Fruit fly (Drosophila melanogaster) whole organism, embryonic: ENCODE data around the gene CG14282.
A peak's percentile ranks its signal among the peaks of the same experiment; 100 is the strongest.

Experiments
- B-H2 ChIP-seq: fragments of 200-800 bp; sonication (Bioruptor generic); optimal IDR thresholded peaks from 2 replicates; lab custom pipeline; 2018; ENCODE audit warnings: missing biosample characterization, mild to moderate bottlenecking, missing genetic modification characterization
- BEAF-32 ChIP-seq: fragments of 200-800 bp; sonication (Bioruptor generic); optimal IDR thresholded peaks from 3 replicates; lab custom pipeline; 2017; ENCODE audit warnings: missing biosample characterization, missing genetic modification characterization, mild to moderate bottlenecking, moderate library complexity, missing genetic modification reagents
- Bdp1 ChIP-seq: fragments of 200-800 bp; sonication (Bioruptor generic); optimal IDR thresholded peaks from 3 replicates; lab custom pipeline; 2016; ENCODE audit warnings: missing biosample characterization, missing genetic modification characterization
- BtbVII ChIP-seq: fragments of 200-800 bp; sonication (Bioruptor generic); optimal IDR thresholded peaks from 3 replicates; lab custom pipeline; 2017; ENCODE audit warnings: missing biosample characterization, mild to moderate bottlenecking, missing genetic modification characterization
- CG1024 ChIP-seq: fragments of 200-800 bp; sonication (Bioruptor generic); IDR thresholded peaks from 2 replicates; pipeline ENCODE4 v1.3.6; 2022; ENCODE audit warnings: missing biosample characterization, missing genetic modification characterization
- CG10267 ChIP-seq: fragments of 200-800 bp; sonication (Bioruptor generic); optimal IDR thresholded peaks from 2 replicates; lab custom pipeline; 2018; ENCODE audit warnings: missing biosample characterization, mild to moderate bottlenecking, missing genetic modification characterization, moderate library complexity
- CG10274 ChIP-seq: fragments of 200-800 bp; sonication (Bioruptor generic); optimal IDR thresholded peaks from 3 replicates; lab custom pipeline; 2017; ENCODE audit warnings: missing biosample characterization, mild to moderate bottlenecking, missing genetic modification characterization
- CG10431 ChIP-seq: fragments of 200-800 bp; sonication (Bioruptor generic); optimal IDR thresholded peaks from 3 replicates; lab custom pipeline; 2018; ENCODE audit warnings: missing biosample characterization, mild to moderate bottlenecking, missing genetic modification characterization
- CG13424 ChIP-seq: fragments of 200-800 bp; sonication (Bioruptor generic); optimal IDR thresholded peaks from 2 replicates; lab custom pipeline; 2019; ENCODE audit warnings: missing biosample characterization, mild to moderate bottlenecking, missing genetic modification characterization, moderate library complexity
- CG13624 ChIP-seq: fragments of 200-800 bp; sonication (Bioruptor generic); optimal IDR thresholded peaks from 2 replicates; lab custom pipeline; 2016; ENCODE audit warnings: missing biosample characterization, missing genetic modification characterization
- CG14050 ChIP-seq: fragments of 200-800 bp; sonication (Bioruptor generic); IDR thresholded peaks from 3 replicates; pipeline ENCODE4 v1.3.6; 2022; ENCODE audit warnings: missing biosample characterization, missing genetic modification characterization
- CG15011 ChIP-seq: fragments of 200-800 bp; sonication (Bioruptor generic); optimal IDR thresholded peaks from 3 replicates; lab custom pipeline; 2018; ENCODE audit warnings: missing biosample characterization, mild to moderate bottlenecking, missing genetic modification characterization
- CG17385 ChIP-seq: fragments of 200-800 bp; sonication (Bioruptor generic); optimal IDR thresholded peaks from 3 replicates; lab custom pipeline; 2018; ENCODE audit warnings: missing biosample characterization, mild to moderate bottlenecking, missing genetic modification characterization
- CG17802 ChIP-seq: fragments of 200-800 bp; sonication (Bioruptor generic); optimal IDR thresholded peaks from 2 replicates; lab custom pipeline; 2018; ENCODE audit warnings: missing biosample characterization, mild to moderate bottlenecking, missing genetic modification characterization, moderate library complexity
- CG2120 ChIP-seq: fragments of 200-800 bp; sonication (Bioruptor generic); optimal IDR thresholded peaks from 3 replicates; lab custom pipeline; 2016; ENCODE audit warnings: missing biosample characterization, missing genetic modification characterization
- CG32532 ChIP-seq: fragments of 200-800 bp; sonication (Bioruptor generic); IDR thresholded peaks from 2 replicates; pipeline ENCODE4 v1.3.6; 2022; ENCODE audit warnings: missing biosample characterization, missing genetic modification characterization
- CG3995 ChIP-seq: fragments of 200-800 bp; sonication (Bioruptor generic); optimal IDR thresholded peaks from 3 replicates; lab custom pipeline; 2016; ENCODE audit warnings: missing biosample characterization, missing genetic modification characterization
- CG6175 ChIP-seq: fragments of 200-800 bp; sonication (Bioruptor generic); IDR thresholded peaks from 3 replicates; pipeline ENCODE4 v1.3.6; 2022; ENCODE audit warnings: missing biosample characterization, missing genetic modification characterization
- CG9727 ChIP-seq: fragments of 200-800 bp; sonication (Bioruptor generic); optimal IDR thresholded peaks from 3 replicates; lab custom pipeline; 2017; ENCODE audit warnings: missing biosample characterization, mild to moderate bottlenecking, missing genetic modification characterization
- Dip2 ChIP-seq: fragments of 200-800 bp; sonication (Bioruptor generic); IDR thresholded peaks from 2 replicates; pipeline ENCODE4 v1.3.6; 2022; ENCODE audit warnings: missing biosample characterization, missing genetic modification characterization
- Doc3 ChIP-seq: fragments of 200-800 bp; sonication (Bioruptor generic); IDR thresholded peaks from 3 replicates; pipeline ENCODE4 v1.3.6; 2022; ENCODE audit warnings: missing biosample characterization, missing genetic modification characterization; ENCODE audit not compliant: partially characterized antibody
- Drgx ChIP-seq: fragments of 200-800 bp; sonication (Bioruptor generic); IDR thresholded peaks from 2 replicates; pipeline ENCODE4 v1.3.6; 2022; ENCODE audit warnings: missing biosample characterization, missing genetic modification characterization
- Mes4 ChIP-seq: fragments of 200-800 bp; sonication (Bioruptor generic); optimal IDR thresholded peaks from 2 replicates; lab custom pipeline; 2016; ENCODE audit warnings: missing biosample characterization, missing genetic modification characterization
- Neu2 ChIP-seq: fragments of 200-800 bp; sonication (Bioruptor generic); optimal IDR thresholded peaks from 3 replicates; lab custom pipeline; 2016; ENCODE audit warnings: missing biosample characterization, missing genetic modification characterization, borderline replicate concordance
- Oli ChIP-seq: fragments of 200-800 bp; sonication (Bioruptor generic); optimal IDR thresholded peaks from 2 replicates; lab custom pipeline; 2018; ENCODE audit warnings: missing biosample characterization, mild to moderate bottlenecking, missing genetic modification characterization, moderate library complexity
- Ssrp ChIP-seq: fragments of 200-800 bp; sonication (Bioruptor generic); optimal IDR thresholded peaks from 2 replicates; lab custom pipeline; 2018; ENCODE audit warnings: missing biosample characterization, mild to moderate bottlenecking, missing genetic modification characterization, moderate library complexity
- ab ChIP-seq: fragments of 200-800 bp; sonication (Bioruptor generic); optimal IDR thresholded peaks from 2 replicates; lab custom pipeline; 2016; ENCODE audit warnings: missing biosample characterization, missing genetic modification characterization
- ara ChIP-seq: fragments of 200-800 bp; sonication (Bioruptor generic); IDR thresholded peaks from 2 replicates; pipeline ENCODE4 v1.3.6; 2022; ENCODE audit warnings: missing biosample characterization, missing genetic modification characterization
- bab2 ChIP-seq: fragments of 200-800 bp; sonication (Bioruptor generic); optimal IDR thresholded peaks from 2 replicates; lab custom pipeline; 2016; ENCODE audit warnings: missing biosample characterization, missing genetic modification characterization
- bsh ChIP-seq, 2 experiments: fragments of 200-800 bp; sonication (Bioruptor generic); optimal IDR thresholded peaks; 2 replicates each; lab custom pipeline; 2017 to 2018; ENCODE audit warnings: mild to moderate bottlenecking in 2 of 2, missing biosample characterization in 2 of 2, missing genetic modification characterization in 2 of 2, moderate library complexity in 1 of 2
- cas ChIP-seq: fragments of 200-800 bp; sonication (Bioruptor generic); IDR thresholded peaks from 2 replicates; pipeline ENCODE4 v1.3.6; 2022; ENCODE audit warnings: missing biosample characterization, missing genetic modification characterization
- chinmo ChIP-seq: fragments of 200-800 bp; sonication (Bioruptor generic); IDR thresholded peaks from 4 replicates; pipeline ENCODE4 v1.3.6; 2022; ENCODE audit warnings: missing biosample characterization, missing genetic modification characterization; ENCODE audit not compliant: partially characterized antibody
- dpn ChIP-seq, 2 experiments: fragments of 200-800 bp; sonication (Bioruptor generic); optimal IDR thresholded peaks; 3 replicates each; lab custom pipeline; 2016; ENCODE audit warnings: missing biosample characterization in 2 of 2, missing genetic modification characterization in 2 of 2
- eve ChIP-seq, 2 experiments: fragments of >200 bp; optimal IDR thresholded peaks; 2 replicates each; lab custom pipeline; 2017; ENCODE audit warnings: missing biosample characterization in 2 of 2, missing genetic modification characterization in 2 of 2
- fd64A ChIP-seq: fragments of 200-800 bp; sonication (Bioruptor generic); optimal IDR thresholded peaks from 3 replicates; lab custom pipeline; 2018; ENCODE audit warnings: missing biosample characterization, mild to moderate bottlenecking, missing genetic modification characterization
- fd96Cb ChIP-seq: fragments of 200-800 bp; sonication (Bioruptor generic); optimal IDR thresholded peaks from 2 replicates; lab custom pipeline; 2018; ENCODE audit warnings: missing biosample characterization, mild to moderate bottlenecking, missing genetic modification characterization, moderate library complexity
- ftz-f1 ChIP-seq: fragments of 200-800 bp; sonication (Bioruptor generic); optimal IDR thresholded peaks from 2 replicates; lab custom pipeline; 2016; ENCODE audit warnings: missing biosample characterization, missing genetic modification characterization
- insv ChIP-seq, 2 experiments: fragments of 200-800 bp; sonication (Bioruptor generic); optimal IDR thresholded peaks; 3 replicates each; lab custom pipeline; 2016 to 2018; ENCODE audit warnings: missing biosample characterization in 2 of 2, missing genetic modification characterization in 2 of 2
- lbe ChIP-seq: fragments of 200-800 bp; sonication (Bioruptor generic); optimal IDR thresholded peaks from 2 replicates; lab custom pipeline; 2016; ENCODE audit warnings: missing biosample characterization, mild to moderate bottlenecking, missing genetic modification characterization
- p53 ChIP-seq: fragments of 200-800 bp; sonication (Bioruptor generic); optimal IDR thresholded peaks from 2 replicates; lab custom pipeline; 2016; ENCODE audit warnings: missing biosample characterization, missing genetic modification characterization
- prd ChIP-seq, 3 experiments: fragments of >200 bp in 2 of 3; fragments of 200-800 bp in 1 of 3; sonication (Bioruptor generic) in 1 of 3; optimal IDR thresholded peaks in 2 of 3; IDR thresholded peaks in 1 of 3; 2 replicates in 2 of 3; 3 replicates in 1 of 3; pipeline versions ENCODE4 v1.3.6 to Lab custom; 2017 to 2022; ENCODE audit warnings: missing biosample characterization in 1 of 3, missing genetic modification characterization in 1 of 3
- ranshi ChIP-seq: fragments of 200-800 bp; sonication (Bioruptor generic); IDR thresholded peaks from 2 replicates; pipeline ENCODE4 v1.3.6; 2022; ENCODE audit warnings: missing biosample characterization, missing genetic modification characterization
- ro ChIP-seq: fragments of 200-800 bp; sonication (Bioruptor generic); IDR thresholded peaks from 2 replicates; pipeline ENCODE4 v1.3.6; 2022; ENCODE audit warnings: missing biosample characterization, missing genetic modification characterization
- trem ChIP-seq: fragments of 200-800 bp; optimal IDR thresholded peaks from 3 replicates; lab custom pipeline; 2019; ENCODE audit warnings: missing biosample characterization, mild to moderate bottlenecking, missing genetic modification characterization, moderate library complexity
- wdn ChIP-seq: fragments of 200-800 bp; sonication (Bioruptor generic); IDR thresholded peaks from 2 replicates; pipeline ENCODE4 v1.3.6; 2022; ENCODE audit warnings: missing biosample characterization, missing genetic modification characterization
- wor ChIP-seq: fragments of 200-800 bp; sonication (Bioruptor generic); IDR thresholded peaks from 2 replicates; pipeline ENCODE4 v1.3.6; 2022; ENCODE audit warnings: missing biosample characterization, missing genetic modification characterization
- zen ChIP-seq: fragments of 200-800 bp; sonication (Bioruptor generic); optimal IDR thresholded peaks from 3 replicates; lab custom pipeline; 2018; ENCODE audit warnings: missing biosample characterization, mild to moderate bottlenecking, missing genetic modification characterization, moderate library complexity
- zen2 ChIP-seq: fragments of 200-800 bp; sonication (Bioruptor generic); IDR thresholded peaks from 3 replicates; pipeline ENCODE4 v1.3.6; 2022; ENCODE audit warnings: missing biosample characterization, missing genetic modification characterization; ENCODE audit not compliant: partially characterized antibody

Gene CG14282

DNA sequence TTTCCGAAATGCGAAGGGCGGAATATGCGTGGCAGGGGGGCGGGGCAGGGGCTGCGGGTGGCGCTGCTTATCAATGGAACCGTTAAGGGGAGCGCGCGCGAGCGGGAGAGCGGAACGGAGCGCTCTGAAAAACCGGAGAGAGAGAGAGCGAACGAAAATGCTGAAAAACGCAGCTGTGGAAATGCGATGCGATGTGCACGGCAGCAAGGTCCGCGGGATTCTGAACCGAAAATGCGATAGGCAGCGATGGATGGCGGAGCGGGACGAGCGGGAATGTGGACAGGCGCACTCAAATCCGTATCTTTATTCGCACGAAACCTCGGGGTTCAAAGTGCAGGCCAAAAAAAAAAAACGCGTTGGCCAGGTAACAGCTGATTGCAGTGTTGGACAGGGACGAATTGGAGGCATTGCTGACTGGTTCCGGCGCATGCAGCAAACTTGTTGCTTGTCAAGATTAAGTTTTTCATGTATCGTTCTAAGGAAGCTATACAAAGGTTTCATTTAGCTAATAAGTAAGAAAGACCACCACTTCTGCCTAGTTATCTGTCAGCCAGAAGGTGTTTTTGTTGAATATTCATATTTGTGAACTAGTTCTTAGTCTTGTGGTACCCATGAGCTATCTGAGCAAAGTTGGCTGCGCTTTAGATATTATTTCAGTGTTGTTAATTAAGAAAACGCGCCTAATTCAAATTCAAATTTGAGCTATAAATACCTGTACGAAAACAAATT, 29.1 kb upstream of the CG14282 start, which contains the start of gene Ppcs (continued):
- TF ChIP-seq lbe (GFP tag; lab: Kevin White, UChicago) (peak; percentile 42), ab (GFP tag; lab: Kevin White, UChicago) (no peak), dpn (GFP tag; optimal IDR thresholded peaks at IDR 0.05; lab: Kevin White, UChicago) (peak; percentile 35 to 76), Dip2 (no peak), CG9727 (GFP tag; lab: Kevin White, UChicago) (peak; percentile 69), CG15011 (peak; percentile 64), CG13424 (tag; lab: Kevin White, UChicago) (peak; percentile 50), zen2 (GFP tag; lab: Robert Waterston, UW) (peak; percentile 62; the same call in 2 of the 3 replicates), CG3995 (GFP tag; lab: Kevin White, UChicago) (peak; percentile 63), ara (GFP tag; lab: Robert Waterston, UW) (no peak), CG14050 (GFP tag; lab: Robert Waterston, UW) (no peak), eve (GFP tag; optimal IDR thresholded peaks at IDR 0.05; lab: Kevin White, UChicago) (no peak), Oli (tag; lab: Kevin White, UChicago) (peak; percentile 26), CG10431 (GFP tag; lab: Kevin White, UChicago) (peak; percentile 78), CG10267 (peak; percentile 98), CG2120 (GFP tag; lab: Kevin White, UChicago) (peak; percentile 68), CG32532 (GFP tag; lab: Robert Waterston, UW) (peak; percentile 56; the same call in 1 of the 2 replicates), CG17802 (tag; lab: Kevin White, UChicago) (peak; percentile 36), fd96Cb (tag; lab: Kevin White, UChicago) (peak; percentile 30), bsh (GFP tag; optimal IDR thresholded peaks at IDR 0.05; lab: Kevin White, UChicago) (peak; percentile 27 to 92), zen (tag; lab: Kevin White, UChicago) (peak; percentile 26), trem (tag; lab: Kevin White, UChicago) (peak; percentile 48), B-H2 (peak; percentile 70), ftz-f1 (GFP tag; lab: Kevin White, UChicago) (no peak), prd (optimal IDR thresholded peaks at IDR 0.05; lab: Kevin White, UChicago) (no peak), prd (GFP tag; IDR thresholded peaks at IDR 0.05; lab: Robert Waterston, UW) (0 out of 3 replicates have a peak, but pooled peaks have one; percentile 33), CG17385 (GFP tag; lab: Kevin White, UChicago) (peak; percentile 59), Doc3 (GFP tag; lab: Robert Waterston, UW) (no peak), ranshi (GFP tag; lab: Robert Waterston, UW) (0 out of 2 replicates have a peak, but pooled peaks have one; percentile 16), fd64A (GFP tag; lab: Kevin White, UChicago) (no peak), CG1024 (GFP tag; lab: Robert Waterston, UW) (no peak), bab2 (GFP tag; lab: Kevin White, UChicago) (peak; percentile 48), Bdp1 (GFP tag; lab: Kevin White, UChicago) (peak; percentile 19), insv (GFP tag; optimal IDR thresholded peaks at IDR 0.05; lab: Kevin White, UChicago) (peak in 1 of 2 experiments; percentile 51), wdn (GFP tag; lab: Robert Waterston, UW) (no peak), p53 (GFP tag; lab: Kevin White, UChicago) (peak; percentile 46), CG10274 (GFP tag; lab: Kevin White, UChicago) (peak; percentile 34), wor (no peak), BEAF-32 (GFP tag; lab: Kevin White, UChicago) (peak; percentile 48), ro (GFP tag; lab: Robert Waterston, UW) (no peak), Mes4 (GFP tag; lab: Kevin White, UChicago) (peak; percentile 47), cas (no peak), chinmo (GFP tag; lab: Robert Waterston, UW) (peak; percentile 97; the same call in 3 of the 4 replicates), CG13624 (GFP tag; lab: Kevin White, UChicago) (peak; percentile 83), Drgx (GFP tag; lab: Robert Waterston, UW) (peak; percentile 65), Neu2 (GFP tag; lab: Kevin White, UChicago) (peak; percentile 25), BtbVII (peak; percentile 56), Ssrp (tag; lab: Kevin White, UChicago) (peak; percentile 11), CG6175 (GFP tag; lab: Robert Waterston, UW) (no peak)
